Fruit fly (Drosophila melanogaster): ENCODE results near the gene CG7963.

- TF ChIP-seq psq (optimal IDR thresholded peaks at IDR 0.05) (no peak), Dll (optimal IDR thresholded peaks at IDR 0.05) (no peak), usp (GFP tag; optimal IDR thresholded peaks at IDR 0.05) (no peak)
Measured at dm6 chr3R:8349106-8349448, 13.5 kb upstream of the CG7963 start.

All from whole organism.